Worm (Caenorhabditis elegans) whole organism, L2 larva: ENCODE measurements around the gene vps-24.

Experiments used
- ama-1 ChIP-seq: fragments of 150-350 bp; optimal IDR thresholded peaks from 2 replicates; lab custom pipeline; 2018; ENCODE audit warnings: inconsistent platforms
- nhr-12 ChIP-seq: fragments of 150-350 bp; optimal IDR thresholded peaks from 2 replicates; lab custom pipeline; 2014; ENCODE audit warnings: missing biosample characterization, missing genetic modification characterization
- nhr-6 ChIP-seq: fragments of 150-350 bp; optimal IDR thresholded peaks from 2 replicates; lab custom pipeline; 2014; ENCODE audit warnings: missing biosample characterization, missing genetic modification characterization
- nhr-77 ChIP-seq: fragments of 150-350 bp; optimal IDR thresholded peaks from 2 replicates; lab custom pipeline; 2014; ENCODE audit warnings: missing biosample characterization, missing genetic modification characterization
- skn-1 ChIP-seq: sonication (generic microtip); optimal IDR thresholded peaks from 2 replicates; lab custom pipeline; 2017; ENCODE audit warnings: missing biosample characterization, missing genetic modification characterization
- snpc-4 ChIP-seq: fragments of 150-350 bp; optimal IDR thresholded peaks from 2 replicates; lab custom pipeline; 2014; ENCODE audit warnings: missing biosample characterization, missing genetic modification characterization

ce11 chrII:5040631-5041156 lies 46.9 kb downstream of the vps-24 start, which contains the start of gene F33G12.7:
- no peak for TF ChIP-seq nhr-12 (tag; lab: Kevin White, UChicago)
- no peak for TF ChIP-seq skn-1
- TF ChIP-seq ama-1, result no peak
- no peak for TF ChIP-seq nhr-6 (tag; lab: Kevin White, UChicago)
- no peak for TF ChIP-seq snpc-4 (tag; lab: Kevin White, UChicago)
- TF ChIP-seq nhr-77 (tag; lab: Kevin White, UChicago), result no peak
